1 fruit fly cellular context compared by ENCODE assay signal in the genomic region with DNA sequence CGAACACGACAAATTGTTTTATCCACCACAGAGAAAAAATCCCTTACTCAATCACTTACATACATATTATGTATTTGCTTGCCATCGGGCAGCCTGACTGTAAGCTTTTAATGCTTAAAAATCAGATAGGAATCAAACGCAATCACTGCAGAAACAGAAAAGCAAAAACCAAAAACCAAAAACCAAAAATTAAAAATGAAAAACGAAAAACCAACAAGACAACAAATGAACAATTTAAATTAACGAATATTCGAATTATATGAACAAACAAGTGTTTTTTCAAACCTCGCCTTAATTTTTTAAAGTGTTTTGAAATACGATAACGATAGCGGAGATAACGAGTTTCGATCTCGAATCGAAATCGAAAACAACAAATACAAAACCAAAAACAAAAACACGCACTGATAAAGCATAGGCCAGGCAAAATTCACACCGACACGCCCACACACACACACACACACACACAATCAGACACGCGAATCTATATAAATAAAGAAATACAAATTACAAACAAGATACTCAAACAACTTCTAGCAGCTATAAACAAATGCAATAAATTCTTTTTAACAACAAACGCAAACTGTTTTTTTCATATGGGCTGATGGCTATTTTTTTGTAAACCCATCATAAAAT.
TF ChIP-seq lines count a peak whose summit lies in the region.

No protein-coding gene starts in this region.

TF ChIP-seq in whole organism, embryonic, 481 proteins besides CTCF, POLR2A, EP300 and RAD21 (continued from another document and continues in another):
- TF ChIP-seq Tbp (GFP tag; optimal IDR thresholded peaks at IDR 0.05; lab: Kevin White, UChicago) (no peak), slbo (GFP tag; IDR thresholded peaks at IDR 0.05; lab: Robert Waterston, UW) (peak; percentile 61), CG17568 (GFP tag; optimal IDR thresholded peaks at IDR 0.05; lab: Kevin White, UChicago) (no peak), row (GFP tag; IDR thresholded peaks at IDR 0.05; lab: Robert Waterston, UW) (peak; percentile 79), CG5245 (GFP tag; optimal IDR thresholded peaks at IDR 0.05; lab: Kevin White, UChicago) (no peak), stc (GFP tag; IDR thresholded peaks at IDR 0.05; lab: Robert Waterston, UW) (peak; percentile 48; the same call in 1 of the 2 replicates), p53 (GFP tag; optimal IDR thresholded peaks at IDR 0.05; lab: Kevin White, UChicago) (no peak), CG7556 (GFP tag; optimal IDR thresholded peaks at IDR 0.05; lab: Kevin White, UChicago) (peak; percentile 45), CG3726 (GFP tag; IDR thresholded peaks at IDR 0.05; lab: Robert Waterston, UW) (no peak), repo (GFP tag; optimal IDR thresholded peaks at IDR 0.05; lab: Kevin White, UChicago) (no peak), Camta (GFP tag; optimal IDR thresholded peaks at IDR 0.05; lab: Kevin White, UChicago) (peak; percentile 14), CG15696 (tag; optimal IDR thresholded peaks at IDR 0.05; lab: Kevin White, UChicago) (no peak), Dbx (GFP tag; IDR thresholded peaks at IDR 0.05; lab: Robert Waterston, UW) (no peak), danr (GFP tag; IDR thresholded peaks at IDR 0.05; lab: Robert Waterston, UW) (no peak), CG2678 (tag; optimal IDR thresholded peaks at IDR 0.05; lab: Kevin White, UChicago) (peak; percentile 72), exex (tag; optimal IDR thresholded peaks at IDR 0.05; lab: Kevin White, UChicago) (peak; percentile 48), run (tag; optimal IDR thresholded peaks at IDR 0.05; lab: Kevin White, UChicago) (no peak), HmgZ (tag; optimal IDR thresholded peaks at IDR 0.05; lab: Kevin White, UChicago) (no peak), sim (GFP tag; IDR thresholded peaks at IDR 0.05; lab: Robert Waterston, UW) (no peak), CG17361 (GFP tag; IDR thresholded peaks at IDR 0.05; lab: Robert Waterston, UW) (peak; percentile 60), CG3065 (GFP tag; optimal IDR thresholded peaks at IDR 0.05; lab: Kevin White, UChicago) (no peak), Taf1 (GFP tag; IDR thresholded peaks at IDR 0.05; lab: Robert Waterston, UW) (no peak), CG7786 (GFP tag; optimal IDR thresholded peaks at IDR 0.05; lab: Kevin White, UChicago) (peak; percentile 41), gsb (GFP tag; IDR thresholded peaks at IDR 0.05; lab: Robert Waterston, UW) (no peak), Aef1 (GFP tag; IDR thresholded peaks at IDR 0.05; lab: Robert Waterston, UW) (peak; percentile 70), ash1 (GFP tag; optimal IDR thresholded peaks at IDR 0.05; lab: Kevin White, UChicago) (no peak), disco-r (GFP tag; optimal IDR thresholded peaks at IDR 0.05; lab: Kevin White, UChicago) (no peak), Dek (tag; optimal IDR thresholded peaks at IDR 0.05; lab: Kevin White, UChicago) (peak; percentile 3), Blimp-1 (GFP tag; optimal IDR thresholded peaks at IDR 0.05; lab: Kevin White, UChicago) (peak; percentile 53), jigr1 (GFP tag; IDR thresholded peaks at IDR 0.05; lab: Robert Waterston, UW) (no peak), Awh (GFP tag; IDR thresholded peaks at IDR 0.05; lab: Robert Waterston, UW) (no peak), CG10321 (GFP tag; IDR thresholded peaks at IDR 0.05; lab: Robert Waterston, UW) (no peak), crol (GFP tag; IDR thresholded peaks at IDR 0.05; lab: Robert Waterston, UW) (no peak), CG11085 (GFP tag; IDR thresholded peaks at IDR 0.05; lab: Robert Waterston, UW) (peak; percentile 27; the same call in 1 of the 2 replicates), Hr51 (GFP tag; optimal IDR thresholded peaks at IDR 0.05; lab: Kevin White, UChicago) (no peak), crp (GFP tag; optimal IDR thresholded peaks at IDR 0.05; lab: Kevin White, UChicago) (no peak), Mad (GFP tag; optimal IDR thresholded peaks at IDR 0.05; lab: Kevin White, UChicago) (no peak), CG9437 (GFP tag; optimal IDR thresholded peaks at IDR 0.05; lab: Kevin White, UChicago) (peak; percentile 42), hkb (optimal IDR thresholded peaks at IDR 0.05; lab: Kevin White, UChicago) (no peak), hkb (GFP tag; IDR thresholded peaks at IDR 0.05; lab: Robert Waterston, UW) (peak; percentile 66; the same call in 1 of the 2 replicates), CG4730 (GFP tag; IDR thresholded peaks at IDR 0.05; lab: Robert Waterston, UW) (no peak), CG2875 (GFP tag; optimal IDR thresholded peaks at IDR 0.05; lab: Kevin White, UChicago) (no peak), Rfx (GFP tag; IDR thresholded peaks at IDR 0.05; lab: Robert Waterston, UW) (peak; percentile 74), Sry-β (GFP tag; optimal IDR thresholded peaks at IDR 0.05; lab: Kevin White, UChicago) (no peak), CG10274 (GFP tag; optimal IDR thresholded peaks at IDR 0.05; lab: Kevin White, UChicago) (no peak), fd102C (GFP tag; optimal IDR thresholded peaks at IDR 0.05; lab: Kevin White, UChicago) (no peak), bab2 (GFP tag; optimal IDR thresholded peaks at IDR 0.05; lab: Kevin White, UChicago) (peak; percentile 61), CG15269 (tag; optimal IDR thresholded peaks at IDR 0.05; lab: Kevin White, UChicago) (no peak), CG17802 (tag; optimal IDR thresholded peaks at IDR 0.05; lab: Kevin White, UChicago) (peak; percentile 10), Jarid2 (GFP tag; optimal IDR thresholded peaks at IDR 0.05; lab: Kevin White, UChicago) (no peak), CG31365 (tag; optimal IDR thresholded peaks at IDR 0.05; lab: Kevin White, UChicago) (no peak), cg (GFP tag; optimal IDR thresholded peaks at IDR 0.05; lab: Kevin White, UChicago) (peak; percentile 61), mld (GFP tag; IDR thresholded peaks at IDR 0.05; lab: Robert Waterston, UW; ENCODE audit: partially characterized antibody) (no peak), inv (GFP tag; IDR thresholded peaks at IDR 0.05; lab: Robert Waterston, UW; ENCODE audit: partially characterized antibody) (no peak), Antp (GFP tag; optimal IDR thresholded peaks at IDR 0.05; lab: Kevin White, UChicago) (no peak), CG7963 (GFP tag; IDR thresholded peaks at IDR 0.05; lab: Robert Waterston, UW; ENCODE audit: partially characterized antibody) (no peak), NC2β (GFP tag; optimal IDR thresholded peaks at IDR 0.05; lab: Kevin White, UChicago) (no peak), wor (GFP tag; IDR thresholded peaks at IDR 0.05; lab: Robert Waterston, UW) (peak; percentile 40; the same call in 1 of the 2 replicates), CG11696 (GFP tag; IDR thresholded peaks at IDR 0.05; lab: Robert Waterston, UW) (no peak), dan (GFP tag; IDR thresholded peaks at IDR 0.05; lab: Robert Waterston, UW) (no peak), CG14441 (GFP tag; IDR thresholded peaks at IDR 0.05; lab: Robert Waterston, UW) (peak; percentile 52; the same call in 1 of the 2 replicates), Sox100B (GFP tag; optimal IDR thresholded peaks at IDR 0.05; lab: Kevin White, UChicago) (peak; percentile 18), nerfin-2 (GFP tag; IDR thresholded peaks at IDR 0.05; lab: Robert Waterston, UW; ENCODE audit: partially characterized antibody) (0 out of 2 replicates have a peak, but pooled peaks have one; percentile 14), Neu2 (GFP tag; optimal IDR thresholded peaks at IDR 0.05; lab: Kevin White, UChicago; ENCODE audit: borderline replicate concordance) (no peak), CG11398 (GFP tag; optimal IDR thresholded peaks at IDR 0.05; lab: Kevin White, UChicago) (peak; percentile 48), ssp (GFP tag; IDR thresholded peaks at IDR 0.05; lab: Robert Waterston, UW) (no peak), CG13775 (GFP tag; optimal IDR thresholded peaks at IDR 0.05; lab: Kevin White, UChicago) (peak; percentile 3), CG12299 (tag; optimal IDR thresholded peaks at IDR 0.05; lab: Kevin White, UChicago) (no peak), Bteb2 (GFP tag; optimal IDR thresholded peaks at IDR 0.05; lab: Kevin White, UChicago) (peak; percentile 28), CG8281 (tag; optimal IDR thresholded peaks at IDR 0.05; lab: Kevin White, UChicago) (peak; percentile 32), Vsx1 (GFP tag; optimal IDR thresholded peaks at IDR 0.05; lab: Kevin White, UChicago) (no peak), ftz-f1 (GFP tag; optimal IDR thresholded peaks at IDR 0.05; lab: Kevin White, UChicago) (no peak), CG8089 (GFP tag; optimal IDR thresholded peaks at IDR 0.05; lab: Kevin White, UChicago) (peak; percentile 6), tx (GFP tag; optimal IDR thresholded peaks at IDR 0.05; lab: Kevin White, UChicago) (no peak), CG8924 (tag; optimal IDR thresholded peaks at IDR 0.05; lab: Kevin White, UChicago) (peak; percentile 46), al (GFP tag; IDR thresholded peaks at IDR 0.05; lab: Robert Waterston, UW) (no peak; the same call in 1 of the 2 replicates), CG14014 (GFP tag; IDR thresholded peaks at IDR 0.05; lab: Robert Waterston, UW) (no peak), CG11504 (tag; optimal IDR thresholded peaks at IDR 0.05; lab: Kevin White, UChicago) (no peak), oc (tag; optimal IDR thresholded peaks at IDR 0.05; lab: Kevin White, UChicago) (no peak), CG11723 (GFP tag; optimal IDR thresholded peaks at IDR 0.05; lab: Kevin White, UChicago) (no peak), CG18619 (GFP tag; optimal IDR thresholded peaks at IDR 0.05; lab: Kevin White, UChicago) (no peak), Hey (tag; optimal IDR thresholded peaks at IDR 0.05; lab: Kevin White, UChicago) (no peak), Lpt (GFP tag; optimal IDR thresholded peaks at IDR 0.05; lab: Kevin White, UChicago) (no peak), Hsf (GFP tag; optimal IDR thresholded peaks at IDR 0.05; lab: Kevin White, UChicago) (peak; percentile 68), CG11247 (GFP tag; IDR thresholded peaks at IDR 0.05; lab: Robert Waterston, UW) (no peak), btn (GFP tag; optimal IDR thresholded peaks at IDR 0.05; lab: Kevin White, UChicago) (no peak), Chrac-16 (GFP tag; optimal IDR thresholded peaks at IDR 0.05; lab: Kevin White, UChicago) (no peak), klu (GFP tag; IDR thresholded peaks at IDR 0.05; lab: Robert Waterston, UW) (no peak; the same call in 1 of the 2 replicates), pnt (GFP tag; optimal IDR thresholded peaks at IDR 0.05; lab: Kevin White, UChicago) (no peak), CG18764 (GFP tag; optimal IDR thresholded peaks at IDR 0.05; lab: Kevin White, UChicago) (peak; percentile 13), peb (GFP tag; IDR thresholded peaks at IDR 0.05; lab: Robert Waterston, UW) (no peak), CG14050 (GFP tag; IDR thresholded peaks at IDR 0.05; lab: Robert Waterston, UW) (0 out of 3 replicates have a peak, but pooled peaks have one; percentile 30), cas (GFP tag; IDR thresholded peaks at IDR 0.05; lab: Robert Waterston, UW) (no peak), dati (GFP tag; IDR thresholded peaks at IDR 0.05; lab: Robert Waterston, UW) (0 out of 2 replicates have a peak, but pooled peaks have one; percentile 30), en (GFP tag; optimal IDR thresholded peaks at IDR 0.05; lab: Kevin White, UChicago) (no peak), CG11560 (tag; IDR thresholded peaks at IDR 0.05; lab: Robert Waterston, UW) (no peak), lilli (GFP tag; optimal IDR thresholded peaks at IDR 0.05; lab: Kevin White, UChicago) (peak; percentile 51), CG31388 (GFP tag; optimal IDR thresholded peaks at IDR 0.05; lab: Kevin White, UChicago) (no peak), CG4820 (GFP tag; optimal IDR thresholded peaks at IDR 0.05; lab: Kevin White, UChicago) (peak; percentile 27), H2.0 (GFP tag; IDR thresholded peaks at IDR 0.05; lab: Robert Waterston, UW) (no peak), Lhr (GFP tag; optimal IDR thresholded peaks at IDR 0.05; lab: Kevin White, UChicago) (no peak), Dref (GFP tag; IDR thresholded peaks at IDR 0.05; lab: Robert Waterston, UW) (no peak), Med (GFP tag; lab: Kevin White, UChicago) (peak; percentile 86), usp (GFP tag; optimal IDR thresholded peaks at IDR 0.05; lab: Kevin White, UChicago) (no peak), CG8290 (GFP tag; optimal IDR thresholded peaks at IDR 0.05; lab: Kevin White, UChicago) (no peak), CG8290 (tag; optimal IDR thresholded peaks at IDR 0.05; lab: Kevin White, UChicago) (no peak), CG16863 (GFP tag; optimal IDR thresholded peaks at IDR 0.05; lab: Kevin White, UChicago) (no peak), ken (GFP tag; IDR thresholded peaks at IDR 0.05; lab: Robert Waterston, UW) (no peak), ERR (GFP tag; optimal IDR thresholded peaks at IDR 0.05; lab: Kevin White, UChicago) (peak; percentile 27), trem (tag; optimal IDR thresholded peaks at IDR 0.05; lab: Kevin White, UChicago) (peak; percentile 5), Side (GFP tag; optimal IDR thresholded peaks at IDR 0.05; lab: Kevin White, UChicago) (peak; percentile 52), prd (optimal IDR thresholded peaks at IDR 0.05; lab: Kevin White, UChicago) (no peak), prd (GFP tag; IDR thresholded peaks at IDR 0.05; lab: Robert Waterston, UW) (peak; percentile 46; the same call in 1 of the 3 replicates), CG7839 (tag; optimal IDR thresholded peaks at IDR 0.05; lab: Kevin White, UChicago) (peak; percentile 63), CG3995 (GFP tag; optimal IDR thresholded peaks at IDR 0.05; lab: Kevin White, UChicago) (peak; percentile 16), fu2 (GFP tag; optimal IDR thresholded peaks at IDR 0.05; lab: Kevin White, UChicago) (no peak), CG9876 (GFP tag; optimal IDR thresholded peaks at IDR 0.05; lab: Kevin White, UChicago) (peak; percentile 36), Oaz (GFP tag; IDR thresholded peaks at IDR 0.05; lab: Robert Waterston, UW) (peak; percentile 23; the same call in 1 of the 2 replicates), CG17829 (tag; optimal IDR thresholded peaks at IDR 0.05; lab: Kevin White, UChicago) (peak; percentile 53), Ptx1 (GFP tag; IDR thresholded peaks at IDR 0.05; lab: Robert Waterston, UW) (peak; percentile 79), fd64A (GFP tag; optimal IDR thresholded peaks at IDR 0.05; lab: Kevin White, UChicago) (no peak), hbn (GFP tag; IDR thresholded peaks at IDR 0.05; lab: Robert Waterston, UW; ENCODE audit: partially characterized antibody) (no peak), CG13123 (GFP tag; optimal IDR thresholded peaks at IDR 0.05; lab: Kevin White, UChicago) (no peak), Nf-YC (tag; optimal IDR thresholded peaks at IDR 0.05; lab: Kevin White, UChicago) (no peak), CG13424 (tag; optimal IDR thresholded peaks at IDR 0.05; lab: Kevin White, UChicago) (peak; percentile 45), CG6683 (GFP tag; optimal IDR thresholded peaks at IDR 0.05; lab: Kevin White, UChicago) (no peak), MBD-R2 (GFP tag; IDR thresholded peaks at IDR 0.05; lab: Robert Waterston, UW) (no peak)
